Fruit fly (Drosophila melanogaster): ENCODE data around the gene CG17104.
A peak's percentile ranks its signal among the peaks of the same experiment; 100 is the strongest.

CG17104 gene

DNA sequence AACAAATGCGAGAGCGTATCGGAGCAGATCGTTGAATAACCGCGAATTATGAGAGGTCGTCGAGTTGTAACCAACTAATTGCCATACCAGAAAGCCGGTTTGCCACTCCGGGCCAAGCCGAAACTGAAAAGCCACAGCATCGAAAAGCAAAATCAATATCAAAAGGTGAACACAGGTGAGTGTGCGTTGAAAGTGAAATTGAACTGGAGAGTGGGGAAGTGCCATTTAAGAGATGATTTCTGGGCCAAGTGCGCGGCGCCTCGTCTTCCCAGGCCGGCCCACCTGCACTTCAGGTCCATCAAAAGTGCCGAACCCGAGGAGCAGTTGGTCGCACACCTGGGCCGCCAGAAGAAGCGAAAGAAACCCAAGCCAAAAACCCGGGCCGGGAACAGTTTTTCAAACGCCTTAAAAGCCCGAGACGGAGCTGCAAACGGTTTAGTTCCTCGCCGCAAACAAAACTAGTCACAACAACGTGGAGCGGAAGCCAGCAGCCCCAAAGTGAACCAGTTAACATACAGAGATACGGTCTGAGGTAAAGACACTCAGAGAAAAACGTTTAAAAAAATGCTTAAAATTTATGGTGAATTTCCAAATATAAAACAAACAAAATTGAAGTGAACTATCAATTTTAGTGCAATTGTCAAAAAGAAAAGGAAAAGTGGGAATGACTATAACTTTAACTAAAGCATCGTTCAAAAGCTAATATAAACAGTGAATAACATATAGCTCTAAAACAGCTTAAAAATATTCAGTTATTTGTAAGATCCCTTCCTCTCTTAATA is at the start of gene CG17104 (continued):
- TF ChIP-seq Hmx (GFP tag; optimal IDR thresholded peaks at IDR 0.05) (no peak), gsb (GFP tag; IDR thresholded peaks at IDR 0.05) (no peak), stc (GFP tag; IDR thresholded peaks at IDR 0.05) (no peak), mam (GFP tag; optimal IDR thresholded peaks at IDR 0.05) (peak; percentile 4), disco-r (GFP tag; optimal IDR thresholded peaks at IDR 0.05) (no peak), lilli (GFP tag; optimal IDR thresholded peaks at IDR 0.05) (peak; percentile 16), grau (tag; optimal IDR thresholded peaks at IDR 0.05) (peak; percentile 56), CG10543 (GFP tag; optimal IDR thresholded peaks at IDR 0.05) (no peak), CG1832 (GFP tag; optimal IDR thresholded peaks at IDR 0.05) (no peak), tup (GFP tag; optimal IDR thresholded peaks at IDR 0.05) (no peak), hth (optimal IDR thresholded peaks at IDR 0.05) (no peak), ttk (GFP tag; IDR thresholded peaks at IDR 0.05) (no peak), cwo (GFP tag; optimal IDR thresholded peaks at IDR 0.05) (peak; percentile 7), Camta (GFP tag; optimal IDR thresholded peaks at IDR 0.05) (no peak), Mes4 (GFP tag; optimal IDR thresholded peaks at IDR 0.05) (no peak), CG10209 (GFP tag; optimal IDR thresholded peaks at IDR 0.05) (no peak), Jarid2 (GFP tag; optimal IDR thresholded peaks at IDR 0.05) (peak; percentile 7), Chrac-16 (GFP tag; optimal IDR thresholded peaks at IDR 0.05) (no peak), jigr1 (GFP tag; IDR thresholded peaks at IDR 0.05) (no peak), Ptx1 (GFP tag; IDR thresholded peaks at IDR 0.05) (peak; percentile 36; the same call in 1 of the 2 replicates), ken (GFP tag; IDR thresholded peaks at IDR 0.05) (no peak), CG2129 (GFP tag; IDR thresholded peaks at IDR 0.05; ENCODE audit: partially characterized antibody) (no peak), crc (GFP tag; optimal IDR thresholded peaks at IDR 0.05) (peak; percentile 35), Mad (GFP tag; optimal IDR thresholded peaks at IDR 0.05) (no peak), CG12236 (GFP tag; optimal IDR thresholded peaks at IDR 0.05) (no peak), CG13624 (GFP tag; optimal IDR thresholded peaks at IDR 0.05) (no peak), zfh2 (GFP tag; optimal IDR thresholded peaks at IDR 0.05) (no peak), gem (tag; optimal IDR thresholded peaks at IDR 0.05) (peak; percentile 66), CG13296 (GFP tag; optimal IDR thresholded peaks at IDR 0.05) (peak; percentile 14), CG13123 (GFP tag; optimal IDR thresholded peaks at IDR 0.05) (no peak), repo (GFP tag; optimal IDR thresholded peaks at IDR 0.05) (no peak), ase (GFP tag; IDR thresholded peaks at IDR 0.05) (no peak), dati (GFP tag; IDR thresholded peaks at IDR 0.05) (no peak), CG17912 (GFP tag; optimal IDR thresholded peaks at IDR 0.05) (no peak), HLH54F (GFP tag; optimal IDR thresholded peaks at IDR 0.05) (no peak), crp (GFP tag; optimal IDR thresholded peaks at IDR 0.05) (no peak), CG30431 (GFP tag; optimal IDR thresholded peaks at IDR 0.05) (no peak), CG3065 (GFP tag; optimal IDR thresholded peaks at IDR 0.05) (no peak), CG18599 (GFP tag; optimal IDR thresholded peaks at IDR 0.05) (peak; percentile 28), CG34376 (GFP tag; optimal IDR thresholded peaks at IDR 0.05) (no peak), CG4424 (GFP tag; optimal IDR thresholded peaks at IDR 0.05) (no peak), Pdp1 (GFP tag; optimal IDR thresholded peaks at IDR 0.05) (peak in 1 of 2 experiments; percentile 7), Dref (GFP tag; IDR thresholded peaks at IDR 0.05) (no peak), CG11695 (GFP tag; IDR thresholded peaks at IDR 0.05) (no peak), CG9437 (GFP tag; optimal IDR thresholded peaks at IDR 0.05) (no peak), corto (GFP tag; optimal IDR thresholded peaks at IDR 0.05) (no peak), CG32772 (GFP tag; IDR thresholded peaks at IDR 0.05) (no peak), CG16815 (GFP tag; optimal IDR thresholded peaks at IDR 0.05) (no peak), Poxn (GFP tag; IDR thresholded peaks at IDR 0.05) (no peak), Sox100B (GFP tag; optimal IDR thresholded peaks at IDR 0.05) (no peak)
